Worm (Caenorhabditis elegans): Measurements from ENCODE around the gene fbxa-47.
"Not testable (repeated sequence)": the region's sequence is repeated elsewhere in the genome, so short reads cannot be mapped to it uniquely, and the experiment has no call there.

Gene fbxa-47

DNA sequence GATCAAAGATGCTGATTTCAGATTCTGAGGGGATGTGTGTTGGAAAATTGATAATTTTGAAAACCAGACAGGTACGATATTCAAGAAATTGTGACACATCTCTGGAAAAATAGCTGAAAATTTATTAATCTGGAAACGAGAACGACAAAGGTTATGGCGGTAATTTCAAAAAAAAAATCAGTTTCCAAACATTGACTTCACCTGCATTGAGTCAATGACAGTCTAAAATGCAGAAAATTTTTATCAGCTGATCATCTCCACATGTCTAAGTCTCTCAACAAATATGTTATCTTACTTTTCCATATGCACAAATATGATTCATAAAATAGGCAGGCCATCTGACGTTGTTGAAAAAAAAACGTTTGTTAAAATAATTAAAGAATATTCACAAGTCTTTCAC, 39.8 kb upstream of the fbxa-47 start, which contains the start of gene fbxa-48:
fbxa-48 (minus strand) TSS at position 101 of the 400 bp plus-strand sequence.
- TF ChIP-seq lin-35 (GFP tag; optimal IDR thresholded peaks at IDR 0.05) (peak in 1 of 2 experiments; percentile 13), unc-62 (GFP tag; optimal IDR thresholded peaks at IDR 0.05) (no peak), efl-1 (optimal IDR thresholded peaks at IDR 0.05) (no peak), efl-1 (GFP tag; optimal IDR thresholded peaks at IDR 0.05 in 1 of 2) (peak in 1 of 2 experiments; percentile 75), hpl-2 (GFP tag; optimal IDR thresholded peaks at IDR 0.05) (no peak)

DNA sequence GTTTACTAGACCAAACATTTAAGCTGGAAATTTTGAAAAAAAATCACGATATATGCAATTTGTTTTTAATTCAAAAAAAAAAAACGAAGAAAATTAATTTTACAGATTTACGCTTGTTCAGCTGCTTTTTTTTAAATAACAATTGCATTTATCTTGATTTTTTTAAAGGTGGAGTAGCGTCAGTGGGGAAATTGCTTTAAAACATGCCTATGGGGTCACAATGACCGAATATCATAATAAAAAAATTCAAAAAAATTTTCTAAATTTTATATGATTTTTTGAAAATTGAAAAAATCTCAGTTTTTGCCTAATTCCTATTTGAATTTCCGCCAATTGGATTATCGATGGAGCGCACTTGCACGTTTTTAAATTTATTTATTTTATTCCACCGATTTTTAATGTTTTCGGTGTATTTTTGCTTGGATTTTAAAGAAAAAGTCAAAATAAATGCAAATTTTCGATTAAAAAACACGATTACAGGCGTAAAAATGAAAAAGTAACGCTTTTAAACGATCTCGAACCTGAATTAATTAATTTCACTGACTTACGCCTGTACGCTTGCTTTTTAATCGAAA, 38.8 kb upstream of the fbxa-47 start:
- TF ChIP-seq efl-1 (optimal IDR thresholded peaks at IDR 0.05) (peak in 1 of 2 experiments; percentile 50), efl-1 (GFP tag; optimal IDR thresholded peaks at IDR 0.05 in 1 of 2) (peak; percentile 32 to 93), dpl-1 (GFP tag; optimal IDR thresholded peaks at IDR 0.05) (peak in 1 of 3 experiments; percentile 3)

DNA sequence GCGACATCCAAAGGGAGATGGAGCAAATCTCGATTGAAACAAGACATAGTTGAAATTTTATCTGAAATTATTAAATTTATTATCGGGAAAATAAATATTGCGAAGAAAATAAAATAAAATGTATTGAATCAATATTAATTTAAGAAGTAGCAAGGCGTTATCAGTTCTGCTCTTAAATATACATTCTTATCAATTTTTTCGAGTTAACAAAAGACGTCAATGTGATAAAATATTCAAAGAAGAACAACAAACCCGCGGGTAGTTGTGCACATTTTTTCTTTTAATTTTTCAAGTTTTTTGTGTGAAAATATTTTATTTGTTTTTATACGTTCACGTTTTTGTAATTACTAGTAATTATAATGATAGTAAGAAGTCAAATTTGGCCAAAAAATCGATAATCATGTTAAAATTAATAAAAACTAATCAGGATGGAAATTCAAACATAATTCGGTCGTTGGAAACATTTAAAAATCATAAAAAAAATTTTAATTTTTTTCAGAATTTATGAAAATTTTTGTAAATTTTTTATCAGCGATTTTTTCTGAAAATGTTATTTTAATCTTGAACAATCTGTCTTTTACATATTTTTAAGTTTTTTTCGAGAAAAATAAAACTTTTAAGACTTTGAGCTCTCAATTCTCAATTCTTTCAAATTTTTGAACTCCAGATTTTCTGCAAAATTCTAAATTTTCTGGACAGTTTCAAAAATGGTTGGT, 33.9 kb upstream of the fbxa-47 start, which contains the start of gene fbxa-9:
fbxa-9 (plus strand) TSS at position 666 of the 716 bp plus-strand sequence.
- TF ChIP-seq pqm-1 (tag; optimal IDR thresholded peaks at IDR 0.05): peak; percentile 16
- no peak for TF ChIP-seq nhr-71 (tag; optimal IDR thresholded peaks at IDR 0.05)
- TF ChIP-seq unc-98 (GFP tag; IDR thresholded peaks at IDR 0.05): no peak
- peak; percentile 76 for TF ChIP-seq elt-2 (tag; optimal IDR thresholded peaks at IDR 0.05)

DNA sequence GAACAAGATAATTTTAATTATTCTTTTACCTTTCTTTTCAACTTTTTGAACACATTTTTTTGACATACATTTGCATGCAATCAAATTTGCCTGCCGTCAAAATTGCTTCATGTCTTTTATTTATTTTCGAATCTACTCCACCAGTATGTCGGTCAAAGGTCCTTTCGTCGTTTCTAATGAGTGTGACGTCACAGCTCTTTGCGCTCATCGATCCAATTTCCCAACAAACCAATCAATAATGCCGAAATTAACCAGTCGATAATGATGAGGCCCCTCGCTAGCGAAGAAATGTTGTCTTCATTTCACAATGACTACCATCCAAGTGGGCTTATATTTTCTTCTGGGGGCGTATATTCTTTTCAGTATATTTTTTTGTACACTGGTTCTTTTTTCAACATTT, 30.7 kb upstream of the fbxa-47 start, which contains the start of gene Y54F10BM.6:
Y54F10BM.6 (plus strand) TSS at position 301 of the 400 bp plus-strand sequence.
- TF ChIP-seq efl-1 (optimal IDR thresholded peaks at IDR 0.05) (no peak), efl-1 (GFP tag; optimal IDR thresholded peaks at IDR 0.05 in 1 of 2) (peak in 1 of 2 experiments; percentile 72), Y116A8C.19 (tag; optimal IDR thresholded peaks at IDR 0.05; ENCODE audit: borderline replicate concordance) (no peak)

DNA sequence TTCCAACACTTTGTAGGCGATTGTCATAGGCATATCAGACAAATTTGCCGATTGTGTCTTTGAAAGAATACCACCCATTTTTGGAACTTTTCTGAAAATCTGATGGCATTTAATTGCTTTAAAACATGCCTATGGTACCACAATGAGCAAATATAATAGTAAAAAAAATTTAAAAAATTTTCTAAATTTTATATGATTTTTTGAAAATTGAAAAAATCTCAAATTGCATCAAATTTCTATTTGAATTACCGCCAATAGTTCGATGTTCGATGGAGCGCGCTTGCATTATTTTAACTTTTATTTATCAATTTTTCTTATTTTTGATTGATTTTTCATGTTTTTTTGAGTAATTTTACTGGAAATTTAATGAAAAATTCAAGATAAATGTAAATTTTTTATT, 29.1 kb upstream of the fbxa-47 start, which contains the start of gene fbxa-42:
fbxa-42 (minus strand) TSS at position 101 of the 400 bp plus-strand sequence.
- not testable (repeated sequence) for TF ChIP-seq nhr-71 (tag; optimal IDR thresholded peaks at IDR 0.05); lsy-2 (tag; optimal IDR thresholded peaks at IDR 0.05); mab-9 (GFP tag; IDR thresholded peaks at IDR 0.05)

DNA sequence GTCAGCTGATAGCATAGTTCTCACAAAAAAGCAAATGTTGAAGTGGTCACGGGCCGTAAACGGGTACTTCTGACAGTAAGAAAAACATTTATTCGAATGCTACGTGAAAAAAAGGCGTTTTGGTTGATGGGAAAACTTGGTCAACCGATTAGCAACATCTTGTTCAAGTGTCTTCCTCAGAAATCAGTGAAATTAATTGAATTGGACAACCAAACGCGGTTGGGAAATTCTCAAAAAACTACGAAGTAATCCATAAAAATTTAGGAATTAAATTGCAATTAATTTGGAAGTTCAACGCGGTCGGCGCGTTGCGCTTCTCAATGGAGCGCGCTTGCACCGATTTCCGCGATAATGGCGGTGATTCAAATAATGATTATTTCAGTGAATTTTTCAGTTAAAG, 27.1 kb upstream of the fbxa-47 start:
- TF ChIP-seq C04F5.9 (tag; optimal IDR thresholded peaks at IDR 0.05): no peak
- TF ChIP-seq efl-1 (optimal IDR thresholded peaks at IDR 0.05): no peak
- TF ChIP-seq efl-1 (GFP tag; optimal IDR thresholded peaks at IDR 0.05 in 1 of 2): peak in 1 of 2 experiments; percentile 92

DNA sequence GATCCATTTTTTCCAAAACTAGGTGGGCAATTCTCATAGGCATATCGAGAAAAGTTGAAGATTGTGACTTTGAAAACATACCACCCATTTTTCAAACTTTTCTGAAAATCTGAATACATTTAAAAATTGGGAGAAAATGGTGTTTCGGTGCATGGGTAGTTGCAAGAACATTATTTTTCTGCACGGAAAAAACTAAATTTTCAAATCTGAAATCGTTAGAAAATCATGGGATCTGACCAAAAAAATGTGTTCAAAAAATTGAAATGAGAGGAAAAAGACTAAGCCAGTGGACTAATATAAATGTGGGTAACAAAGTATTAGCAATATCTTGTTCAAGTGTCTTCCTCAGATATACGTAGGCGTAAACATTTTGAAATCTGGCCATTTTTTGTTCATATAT, 26.6 kb upstream of the fbxa-47 start, which contains the start of gene fbxa-43:
fbxa-43 (minus strand) TSS at position 101 of the 400 bp plus-strand sequence.
- TF ChIP-seq ces-1 (GFP tag; optimal IDR thresholded peaks at IDR 0.05) (no peak), C34B4.2 (tag; optimal IDR thresholded peaks at IDR 0.05) (no peak), efl-1 (optimal IDR thresholded peaks at IDR 0.05) (no peak), efl-1 (GFP tag; optimal IDR thresholded peaks at IDR 0.05 in 1 of 2) (peak in 1 of 2 experiments; percentile 52)

- no peak for TF ChIP-seq efl-1 (optimal IDR thresholded peaks at IDR 0.05)
- no peak for TF ChIP-seq efl-1 (GFP tag; optimal IDR thresholded peaks at IDR 0.05 in 1 of 2)
- no peak for TF ChIP-seq alr-1 (tag; optimal IDR thresholded peaks at IDR 0.05; ENCODE audit: borderline replicate concordance)
- TF ChIP-seq rnt-1 (tag; optimal IDR thresholded peaks at IDR 0.05): no peak
- no peak for TF ChIP-seq unc-62 (GFP tag; optimal IDR thresholded peaks at IDR 0.05)
- TF ChIP-seq mep-1 (tag; optimal IDR thresholded peaks at IDR 0.05): no peak
- TF ChIP-seq ets-5 (GFP tag; IDR thresholded peaks at IDR 0.05): no peak
- no peak for TF ChIP-seq ceh-82 (tag; optimal IDR thresholded peaks at IDR 0.05)
- no peak for TF ChIP-seq ztf-11 (tag; optimal IDR thresholded peaks at IDR 0.05)
Observed at ce11 chrIII:2255522-2255921, 23.3 kb upstream of the fbxa-47 start, which contains the start of gene fbxa-71. TSS of gene fbxa-71 (plus strand) at chrIII:2255822.
